Worm (Caenorhabditis elegans) whole organism, L4 larva: Measurements from ENCODE around the gene bath-38.

Source experiments
- ceh-20 ChIP-seq: fragments of 200-800 bp; sonication (Bioruptor generic); IDR thresholded peaks from 2 replicates; pipeline ENCODE4 v1.3.6; 2022; ENCODE audit warnings: missing genetic modification reagents, missing genetic modification characterization, missing compliant biosample characterization
- fkh-10 ChIP-seq: fragments of 150-350 bp; optimal IDR thresholded peaks from 2 replicates; lab custom pipeline; 2014; ENCODE audit warnings: missing biosample characterization, missing genetic modification reagents, missing genetic modification characterization
- hlh-11 ChIP-seq: fragments of 200-800 bp; sonication (Bioruptor generic); optimal IDR thresholded peaks from 2 replicates; lab custom pipeline; 2018; ENCODE audit warnings: mild to moderate bottlenecking, missing genetic modification characterization, missing compliant biosample characterization
- lin-13 ChIP-seq: fragments of 150-350 bp; optimal IDR thresholded peaks from 2 replicates; lab custom pipeline; 2014; ENCODE audit warnings: missing biosample characterization, missing genetic modification reagents, missing genetic modification characterization
- mdl-1 ChIP-seq, 2 experiments: fragments of 150-350 bp in 1 of 2; sonication (generic microtip) in 1 of 2; optimal IDR thresholded peaks; 2 replicates each; lab custom pipeline; 2014 to 2017; ENCODE audit warnings: missing biosample characterization in 2 of 2, missing genetic modification characterization in 2 of 2
- nhr-11 ChIP-seq: fragments of 150-350 bp; optimal IDR thresholded peaks from 2 replicates; lab custom pipeline; 2014; ENCODE audit warnings: missing biosample characterization, missing genetic modification characterization
- sdz-12 ChIP-seq: fragments of 200-800 bp; sonication (Bioruptor generic); optimal IDR thresholded peaks from 2 replicates; lab custom pipeline; 2018; ENCODE audit warnings: mild to moderate bottlenecking, missing genetic modification characterization, missing compliant biosample characterization
- skn-1 ChIP-seq: fragments of 150-350 bp; optimal IDR thresholded peaks from 2 replicates; lab custom pipeline; 2014; ENCODE audit warnings: missing biosample characterization, missing genetic modification characterization

- TF ChIP-seq nhr-11 (tag; lab: Kevin White, UChicago): no peak
- no peak for TF ChIP-seq hlh-11 (tag; lab: Kevin White, UChicago)
- no peak for TF ChIP-seq sdz-12 (GFP tag; lab: Kevin White, UChicago)
- no peak for TF ChIP-seq fkh-10 (GFP tag; lab: Kevin White, UChicago)
- TF ChIP-seq mdl-1 (tag; optimal IDR thresholded peaks at IDR 0.05; lab: Kevin White, UChicago): no peak
- no peak for TF ChIP-seq skn-1 (tag; lab: Kevin White, UChicago)
- no peak for TF ChIP-seq lin-13 (GFP tag; lab: Kevin White, UChicago)
- no peak for TF ChIP-seq ceh-20 (GFP tag; lab: Robert Waterston, UW)
These were observed 39.4 kb upstream of the bath-38 start for ce11 chrII:10084482-10084881.
